Worm (Caenorhabditis elegans): ENCODE measurements around the gene rfc-2.

DNA sequence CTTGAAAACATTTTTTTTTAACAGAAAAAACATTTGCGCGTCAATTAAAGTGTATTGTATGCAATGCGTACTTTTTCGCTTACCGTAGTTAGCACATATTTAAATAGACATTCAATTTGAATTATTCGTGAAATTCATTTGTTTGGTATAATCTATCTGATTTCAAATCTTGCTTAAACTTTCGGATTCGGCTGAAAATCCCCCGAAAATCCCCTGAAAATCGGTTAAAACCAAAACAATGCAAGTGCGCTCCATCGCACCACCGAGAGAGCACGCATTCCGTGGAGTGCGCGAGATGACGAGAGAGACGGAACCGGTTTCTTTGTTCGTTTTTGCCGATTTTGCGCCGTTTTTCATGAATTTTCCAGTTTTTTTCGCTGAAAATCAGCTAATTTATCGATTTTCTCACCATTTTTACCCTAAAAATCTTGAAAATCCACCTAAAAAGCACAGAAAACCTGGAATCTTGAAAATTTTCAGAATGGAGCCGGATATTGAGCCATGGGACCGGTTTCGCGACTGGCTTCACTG, 18.4 kb upstream of the rfc-2 start, which contains the start of gene F53H1.3:
- TF ChIP-seq flt-1 (GFP tag; IDR thresholded peaks at IDR 0.05) (no peak), ztf-23 (GFP tag; IDR thresholded peaks at IDR 0.05) (no peak)

Data from whole organism, midembryonic.